Fruit fly (Drosophila melanogaster) whole organism: Measurements from ENCODE around the gene CG42455.

Source experiments
- CG8478 ChIP-seq: fragments of >200 bp; optimal IDR thresholded peaks from 2 replicates; lab custom pipeline; 2018; ENCODE audit warnings: inconsistent platforms
- Dll ChIP-seq: fragments of >200 bp; optimal IDR thresholded peaks from 2 replicates; lab custom pipeline; 2017
- EcR ChIP-seq, 2 experiments: fragments of >200 bp; optimal IDR thresholded peaks; 2 replicates each; lab custom pipeline; 2017; ENCODE audit warnings: missing biosample characterization in 2 of 2, missing genetic modification characterization in 2 of 2, missing genetic modification reagents in 2 of 2
- pan ChIP-seq: fragments of >200 bp; optimal IDR thresholded peaks from 2 replicates; lab custom pipeline; 2017
- psq ChIP-seq: fragments of >200 bp; optimal IDR thresholded peaks from 2 replicates; lab custom pipeline; 2017
- usp ChIP-seq: fragments of >200 bp; optimal IDR thresholded peaks from 2 replicates; lab custom pipeline; 2017; ENCODE audit warnings: missing biosample characterization, missing genetic modification characterization, mixed read lengths

- TF ChIP-seq usp (GFP tag; lab: Kevin White, UChicago) (no peak), CG8478 (lab: Kevin White, UChicago) (no peak), EcR (GFP tag; optimal IDR thresholded peaks at IDR 0.05; lab: Kevin White, UChicago) (no peak), pan (lab: Kevin White, UChicago) (no peak), Dll (lab: Kevin White, UChicago) (no peak), psq (lab: Kevin White, UChicago) (no peak)
These were observed 2.2 kb downstream of the CG42455 start, which contains the start of gene dpr6 for dm6 chr3L:9974172-9974896.
